Worm (Caenorhabditis elegans): ENCODE data around the gene E02C12.6.
"Not testable (repeated sequence)": the region's sequence is repeated elsewhere in the genome, so short reads cannot be mapped to it uniquely, and the experiment has no call there.

Gene E02C12.6

DNA sequence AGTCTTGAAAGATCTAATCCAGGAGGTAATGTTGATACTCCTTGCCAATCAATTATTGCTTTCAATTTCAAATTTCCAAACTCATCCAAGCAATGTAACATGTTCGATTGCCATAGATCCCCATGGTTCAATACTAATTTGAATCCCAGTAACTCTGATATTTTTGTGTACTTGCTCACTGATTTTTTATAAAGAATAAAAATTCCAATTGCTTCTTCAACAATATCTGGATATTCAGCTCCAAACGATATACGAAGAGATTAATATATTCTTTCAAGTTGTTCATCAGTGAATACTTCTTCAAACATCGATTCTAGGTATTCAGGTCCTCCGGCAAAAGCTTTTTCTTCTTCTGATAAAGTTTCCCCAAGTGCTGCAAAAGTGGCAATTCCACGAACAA, 8.9 kb upstream of the E02C12.6 start, which contains the start of gene E02C12.11:
TSS of gene E02C12.11 (minus strand) at position 101 of the 400 bp plus-strand sequence.
- TF ChIP-seq unc-62 (GFP tag; optimal IDR thresholded peaks at IDR 0.05); flh-1 (GFP tag; optimal IDR thresholded peaks at IDR 0.05); lin-13 (tag; optimal IDR thresholded peaks at IDR 0.05): not testable (repeated sequence)

DNA sequence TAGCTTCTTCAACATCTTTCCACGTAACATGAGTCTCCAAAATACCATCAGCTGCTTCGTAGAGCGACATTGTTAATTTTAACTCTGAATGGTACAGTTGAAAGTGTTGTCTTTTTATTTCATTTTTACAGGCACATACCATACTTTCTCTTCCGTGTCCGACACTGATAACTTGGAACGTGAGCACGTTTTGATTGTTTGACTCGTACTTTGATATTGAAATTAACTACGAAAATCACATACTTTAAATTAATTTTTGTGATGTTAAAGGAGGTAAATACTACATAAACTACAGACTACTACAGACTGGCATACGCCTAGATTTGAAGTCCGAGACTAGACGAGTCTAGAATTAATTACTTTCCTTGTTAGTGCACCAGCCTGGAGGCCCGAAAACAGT, 7.4 kb upstream of the E02C12.6 start, which contains the start of gene E02C12.10:
TSS of gene E02C12.10 (minus strand) at position 75 of the 400 bp plus-strand sequence.
- no peak for TF ChIP-seq drap-1 (GFP tag; optimal IDR thresholded peaks at IDR 0.05)
- no peak for TF ChIP-seq nhr-28 (tag; optimal IDR thresholded peaks at IDR 0.05)
- TF ChIP-seq snpc-4 (tag; optimal IDR thresholded peaks at IDR 0.05): no peak
- TF ChIP-seq lsy-2 (tag; optimal IDR thresholded peaks at IDR 0.05): no peak
- no peak for TF ChIP-seq ceh-83 (GFP tag; optimal IDR thresholded peaks at IDR 0.05)

DNA sequence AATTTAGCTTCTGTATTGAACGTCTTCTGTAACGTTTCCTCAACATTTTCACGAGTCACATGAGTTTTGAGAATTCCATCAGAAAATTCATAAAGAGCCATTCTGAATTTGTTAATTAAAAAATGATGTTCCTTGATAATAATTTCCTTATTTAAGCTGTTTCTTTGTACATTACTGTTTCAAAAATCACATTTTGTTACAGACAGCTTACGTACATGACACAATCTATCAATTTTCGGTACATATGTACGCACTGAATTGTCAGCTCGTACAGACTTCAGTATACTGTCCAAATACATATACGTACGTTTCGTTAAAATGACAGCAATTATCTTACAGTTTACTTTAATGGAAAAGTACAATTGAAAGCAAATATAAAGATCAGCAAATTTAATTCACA, 5.5 kb upstream of the E02C12.6 start, which contains the start of gene E02C12.19:
TSS of gene E02C12.19 (minus strand) at position 101 of the 400 bp plus-strand sequence.
- TF ChIP-seq nhr-237 (tag; optimal IDR thresholded peaks at IDR 0.05): no peak
- no peak for TF ChIP-seq tbx-8 (GFP tag; optimal IDR thresholded peaks at IDR 0.05)
- TF ChIP-seq ceh-39 (tag; optimal IDR thresholded peaks at IDR 0.05): no peak
- TF ChIP-seq nhr-12 (tag; optimal IDR thresholded peaks at IDR 0.05): no peak
- TF ChIP-seq nhr-76 (tag; optimal IDR thresholded peaks at IDR 0.05): no peak
- no peak for TF ChIP-seq unc-62 (GFP tag; optimal IDR thresholded peaks at IDR 0.05)
- TF ChIP-seq lsy-2 (tag; optimal IDR thresholded peaks at IDR 0.05): no peak
- no peak for TF ChIP-seq blmp-1 (tag; optimal IDR thresholded peaks at IDR 0.05)
- TF ChIP-seq bed-3 (GFP tag; optimal IDR thresholded peaks at IDR 0.05): no peak
- no peak for TF ChIP-seq nhr-28 (tag; optimal IDR thresholded peaks at IDR 0.05)
- TF ChIP-seq elt-1 (tag; optimal IDR thresholded peaks at IDR 0.05; ENCODE audit: borderline replicate concordance, insufficient read depth): no peak
- TF ChIP-seq M03D4.4 (tag; optimal IDR thresholded peaks at IDR 0.05): no peak
- TF ChIP-seq drap-1 (GFP tag; optimal IDR thresholded peaks at IDR 0.05): no peak
- no peak for TF ChIP-seq pha-4 (tag; optimal IDR thresholded peaks at IDR 0.05)
- TF ChIP-seq lin-13 (tag; optimal IDR thresholded peaks at IDR 0.05): no peak

DNA sequence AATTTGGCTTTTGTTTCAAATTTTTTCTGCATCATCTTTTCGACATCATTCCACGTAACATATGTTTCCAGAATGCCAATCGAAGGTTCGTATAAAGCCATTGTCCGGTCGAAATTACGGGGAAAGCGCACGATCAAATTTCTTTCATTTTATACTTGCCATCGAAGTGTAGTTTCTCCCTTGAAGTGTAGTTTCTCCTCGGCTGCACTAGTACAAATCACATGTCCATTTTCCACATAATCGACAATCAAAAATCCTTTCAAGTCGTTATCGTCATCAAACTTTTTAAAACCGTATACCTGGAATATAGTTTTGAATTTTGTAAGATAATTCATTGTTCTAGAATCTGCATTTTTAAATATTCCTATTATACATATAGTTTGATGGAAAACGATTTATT, 4.5 kb upstream of the E02C12.6 start, which contains the start of gene E02C12.9:
TSS of gene E02C12.9 (minus strand) at position 101 of the 400 bp plus-strand sequence.
- no peak for TF ChIP-seq ztf-11 (tag; optimal IDR thresholded peaks at IDR 0.05)
- TF ChIP-seq flh-1 (GFP tag; optimal IDR thresholded peaks at IDR 0.05): no peak
- no peak for TF ChIP-seq unc-39 (tag; optimal IDR thresholded peaks at IDR 0.05)
- TF ChIP-seq nhr-28 (tag; optimal IDR thresholded peaks at IDR 0.05): no peak
- no peak for TF ChIP-seq ceh-43 (GFP tag; optimal IDR thresholded peaks at IDR 0.05)
- TF ChIP-seq sptf-1 (tag; optimal IDR thresholded peaks at IDR 0.05): no peak
- TF ChIP-seq mab-5 (tag; optimal IDR thresholded peaks at IDR 0.05): no peak
- TF ChIP-seq sem-2 (GFP tag; optimal IDR thresholded peaks at IDR 0.05): no peak
- TF ChIP-seq cnd-1 (tag; optimal IDR thresholded peaks at IDR 0.05): no peak
- no peak for TF ChIP-seq unc-62 (GFP tag; optimal IDR thresholded peaks at IDR 0.05)

DNA sequence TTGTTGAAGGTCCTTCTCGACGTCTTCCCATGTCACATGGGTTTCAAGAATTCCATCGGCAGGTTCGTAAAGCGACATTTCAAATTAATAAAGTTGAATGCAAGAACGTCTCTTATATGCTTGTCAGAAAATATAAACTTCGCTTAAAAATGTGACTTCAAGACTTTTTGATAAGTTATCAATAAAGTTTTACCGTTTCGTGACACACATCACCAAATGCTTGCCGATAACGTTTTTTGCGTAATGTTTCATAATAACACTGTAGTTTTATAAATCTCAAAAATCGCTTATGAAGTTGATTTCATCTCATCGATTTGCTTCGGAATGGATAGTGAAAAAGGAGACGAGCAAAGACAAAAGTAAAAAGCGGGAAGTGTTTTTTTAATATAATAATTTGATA, 2.6 kb upstream of the E02C12.6 start, which contains the start of gene E02C12.8:
TSS of gene E02C12.8 (minus strand) at position 141 of the 400 bp plus-strand sequence.
- no peak for TF ChIP-seq sem-2 (GFP tag; optimal IDR thresholded peaks at IDR 0.05)

DNA sequence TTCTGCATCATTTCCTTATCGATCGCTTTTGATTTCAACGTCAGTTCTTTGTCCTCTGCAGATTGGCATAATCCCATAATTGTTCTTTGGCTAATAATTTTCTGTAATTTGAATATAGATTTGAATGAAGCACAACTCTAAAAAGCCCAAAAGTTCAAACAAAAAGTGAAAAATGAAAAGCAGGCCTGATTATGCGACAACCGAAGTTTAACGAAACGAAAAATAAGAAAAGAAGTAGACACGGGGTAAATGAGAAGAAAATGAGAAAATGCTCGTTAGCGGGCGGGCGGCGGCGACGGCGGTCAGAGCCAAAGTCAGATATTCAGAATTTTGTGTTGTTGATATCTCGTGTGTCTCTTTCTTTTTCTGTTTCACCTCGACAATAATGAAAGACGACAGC, 11.2 kb downstream of the E02C12.6 start, which contains the start of gene gpa-3:
TSS of gene gpa-3 (minus strand) at position 101 of the 400 bp plus-strand sequence.
- TF ChIP-seq ztf-11 (tag; optimal IDR thresholded peaks at IDR 0.05) (no peak), tbx-8 (GFP tag; optimal IDR thresholded peaks at IDR 0.05) (no peak), mls-2 (tag; optimal IDR thresholded peaks at IDR 0.05) (no peak), ceh-39 (tag; optimal IDR thresholded peaks at IDR 0.05) (no peak), mab-5 (tag; optimal IDR thresholded peaks at IDR 0.05) (no peak), hlh-1 (tag; optimal IDR thresholded peaks at IDR 0.05) (no peak), ceh-83 (GFP tag; optimal IDR thresholded peaks at IDR 0.05) (no peak), nhr-12 (tag; optimal IDR thresholded peaks at IDR 0.05) (no peak), drap-1 (GFP tag; optimal IDR thresholded peaks at IDR 0.05) (no peak)

DNA sequence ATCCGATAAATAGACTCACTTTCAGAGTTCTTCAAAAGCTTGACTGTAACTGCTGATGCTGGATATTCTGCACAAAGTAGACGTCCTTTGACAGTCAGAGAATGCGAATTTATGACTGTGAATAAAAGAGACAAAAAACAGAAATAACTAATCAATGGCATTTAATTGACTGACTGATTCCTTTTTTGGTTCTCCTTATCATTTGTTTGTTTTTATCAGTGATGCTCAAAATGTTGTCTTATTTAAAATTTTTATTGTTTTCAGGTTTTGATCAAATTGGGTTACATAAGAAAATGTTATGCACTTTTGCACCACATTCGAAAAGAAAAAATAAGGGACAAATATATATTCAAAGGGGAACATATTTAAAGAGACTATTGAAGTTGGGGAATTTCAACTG, 14.5 kb downstream of the E02C12.6 start, which contains the start of gene ttr-49:
TSS of gene ttr-49 (minus strand) at position 171 of the 400 bp plus-strand sequence.
- no peak for TF ChIP-seq lin-32 (GFP tag; optimal IDR thresholded peaks at IDR 0.05)
- TF ChIP-seq flh-1 (GFP tag; optimal IDR thresholded peaks at IDR 0.05): no peak
- TF ChIP-seq tbx-8 (GFP tag; optimal IDR thresholded peaks at IDR 0.05): no peak
- no peak for TF ChIP-seq nhr-2 (tag; optimal IDR thresholded peaks at IDR 0.05)
- no peak for TF ChIP-seq mep-1 (tag; optimal IDR thresholded peaks at IDR 0.05)
- no peak for TF ChIP-seq pha-4 (tag; optimal IDR thresholded peaks at IDR 0.05)
- TF ChIP-seq cnd-1 (tag; optimal IDR thresholded peaks at IDR 0.05): no peak
- no peak for TF ChIP-seq blmp-1 (tag; optimal IDR thresholded peaks at IDR 0.05)
- no peak for TF ChIP-seq ztf-11 (tag; optimal IDR thresholded peaks at IDR 0.05)
- no peak for TF ChIP-seq snpc-4 (tag; optimal IDR thresholded peaks at IDR 0.05)
- no peak for TF ChIP-seq ceh-43 (GFP tag; optimal IDR thresholded peaks at IDR 0.05)
- no peak for TF ChIP-seq nhr-237 (tag; optimal IDR thresholded peaks at IDR 0.05)
- no peak for TF ChIP-seq elt-3 (tag; optimal IDR thresholded peaks at IDR 0.05)
- no peak for TF ChIP-seq M03D4.4 (tag; optimal IDR thresholded peaks at IDR 0.05)
- no peak for TF ChIP-seq ceh-39 (tag; optimal IDR thresholded peaks at IDR 0.05)
- TF ChIP-seq ham-2 (GFP tag; optimal IDR thresholded peaks at IDR 0.05): no peak
- no peak for TF ChIP-seq mls-2 (tag; optimal IDR thresholded peaks at IDR 0.05)
- TF ChIP-seq nhr-76 (tag; optimal IDR thresholded peaks at IDR 0.05): no peak
- no peak for TF ChIP-seq elt-1 (tag; optimal IDR thresholded peaks at IDR 0.05; ENCODE audit: borderline replicate concordance, insufficient read depth)
- no peak for TF ChIP-seq nhr-12 (tag; optimal IDR thresholded peaks at IDR 0.05)

Data from whole organism, mixed stage, embryonic.